Worm (Caenorhabditis elegans) whole organism, early embryonic: ENCODE data around the gene srw-14.

Experiments
- B0310.2 ChIP-seq: sonication (generic microtip); optimal IDR thresholded peaks from 2 replicates; lab custom pipeline; 2016; ENCODE audit warnings: mild to moderate bottlenecking, missing genetic modification characterization, missing compliant biosample characterization
- F13C5.2 ChIP-seq: sonication (generic microtip); optimal IDR thresholded peaks from 2 replicates; lab custom pipeline; 2017; ENCODE audit warnings: mild to moderate bottlenecking, missing genetic modification characterization, inconsistent platforms, missing compliant biosample characterization
- aly-1 ChIP-seq: sonication (generic microtip); optimal IDR thresholded peaks from 2 replicates; lab custom pipeline; 2016; ENCODE audit warnings: missing genetic modification characterization, missing compliant biosample characterization
- ama-1 ChIP-seq: fragments of 150-350 bp; optimal IDR thresholded peaks from 2 replicates; lab custom pipeline; 2014
- ceh-13 ChIP-seq: fragments of 200-800 bp; sonication (Bioruptor generic); optimal IDR thresholded peaks from 2 replicates; lab custom pipeline; 2018; ENCODE audit warnings: mild to moderate bottlenecking, missing genetic modification characterization, missing compliant biosample characterization
- ceh-36 ChIP-seq: sonication (generic microtip); optimal IDR thresholded peaks from 2 replicates; lab custom pipeline; 2016; ENCODE audit warnings: missing genetic modification characterization, inconsistent platforms, missing compliant biosample characterization
- ets-7 ChIP-seq: sonication (generic microtip); optimal IDR thresholded peaks from 2 replicates; lab custom pipeline; 2016; ENCODE audit warnings: missing genotype, missing genetic modification characterization, missing compliant biosample characterization
- flt-1 ChIP-seq: fragments of 200-800 bp; sonication (Bioruptor generic); IDR thresholded peaks from 2 replicates; pipeline ENCODE4 v1.3.6; 2022; ENCODE audit warnings: missing genetic modification characterization, missing compliant biosample characterization
- hmbx-1 ChIP-seq: sonication (generic microtip); optimal IDR thresholded peaks from 2 replicates; lab custom pipeline; 2016; ENCODE audit warnings: mild to moderate bottlenecking, missing genetic modification characterization, missing compliant biosample characterization
- hmg-4 ChIP-seq: fragments of 200-800 bp; sonication (Bioruptor generic); optimal IDR thresholded peaks from 2 replicates; lab custom pipeline; 2018; ENCODE audit warnings: mild to moderate bottlenecking, missing genetic modification characterization, missing compliant biosample characterization
- hnd-1 ChIP-seq: sonication (generic microtip); optimal IDR thresholded peaks from 2 replicates; lab custom pipeline; 2016; ENCODE audit warnings: missing genetic modification characterization, missing compliant biosample characterization
- pes-1 ChIP-seq: fragments of 200-800 bp; sonication (Bioruptor generic); IDR thresholded peaks from 2 replicates; pipeline ENCODE4 v1.3.6; 2022; ENCODE audit warnings: missing genetic modification reagents, missing genetic modification characterization, missing compliant biosample characterization
- scrt-1 ChIP-seq: fragments of 200-800 bp; sonication (Bioruptor generic); IDR thresholded peaks from 2 replicates; pipeline ENCODE4 v1.3.6; 2022; ENCODE audit warnings: missing genetic modification characterization, missing compliant biosample characterization
- sea-1 ChIP-seq: fragments of 200-800 bp; sonication (Bioruptor generic); conservative IDR thresholded peaks from 2 replicates; pipeline ENCODE4 v1.3.6; 2022; ENCODE audit warnings: missing genetic modification characterization, missing compliant biosample characterization
- tbx-11 ChIP-seq: fragments of 200-800 bp; sonication (Bioruptor generic); IDR thresholded peaks from 2 replicates; pipeline ENCODE4 v1.3.6; 2022; ENCODE audit warnings: missing genetic modification characterization, missing compliant biosample characterization
- tbx-37 ChIP-seq: fragments of 200-800 bp; sonication (Bioruptor generic); conservative IDR thresholded peaks from 2 replicates; pipeline ENCODE4 v1.3.6; 2022; ENCODE audit warnings: missing genetic modification reagents, missing genetic modification characterization, missing compliant biosample characterization
- tra-4 ChIP-seq: sonication (generic microtip); optimal IDR thresholded peaks from 2 replicates; lab custom pipeline; 2017; ENCODE audit warnings: missing genetic modification characterization, missing compliant biosample characterization

Gene srw-14

ce11 chrV:15268302-15268701 lies 42.6 kb downstream of the srw-14 start, which contains the start of gene srw-22:
TSS of gene srw-22 (plus strand) at chrV:15268602.
- TF ChIP-seq hmg-4 (GFP tag; lab: Kevin White, UChicago) = no peak
- TF ChIP-seq ceh-36 (tag; lab: Kevin White, UChicago) = no peak
- TF ChIP-seq ets-7 (tag; lab: Kevin White, UChicago) = no peak
- TF ChIP-seq tra-4 (tag; lab: Kevin White, UChicago) = no peak
- no peak for TF ChIP-seq aly-1 (tag; lab: Kevin White, UChicago)

- no peak for TF ChIP-seq ama-1 (lab: Kevin White, UChicago)
- no peak for TF ChIP-seq pes-1 (GFP tag; lab: Robert Waterston, UW)
- TF ChIP-seq sea-1 (GFP tag; lab: Robert Waterston, UW) = no peak
- TF ChIP-seq ceh-36 (tag; lab: Kevin White, UChicago) = no peak
- TF ChIP-seq aly-1 (tag; lab: Kevin White, UChicago) = no peak
- no peak for TF ChIP-seq ets-7 (tag; lab: Kevin White, UChicago)
- no peak for TF ChIP-seq scrt-1
- TF ChIP-seq B0310.2 (tag; lab: Kevin White, UChicago) = no peak
Measured at ce11 chrV:15272263-15272662, 46.5 kb downstream of the srw-14 start, which contains the start of gene T10H4.4. TSS of gene T10H4.4 (minus strand) at chrV:15272363.

ce11 chrV:15274757-15275156 lies 49.0 kb downstream of the srw-14 start, which contains the start of gene srw-16:
TSS of gene srw-16 (minus strand) at chrV:15274857.
- TF ChIP-seq ama-1 (lab: Kevin White, UChicago) (no peak), B0310.2 (tag; lab: Kevin White, UChicago) (no peak), hmg-4 (GFP tag; lab: Kevin White, UChicago) (no peak)

ce11 chrV:15276915-15277314 lies 51.2 kb downstream of the srw-14 start, which contains the start of gene srw-17:
TSS of gene srw-17 (minus strand) at chrV:15277015.
- TF ChIP-seq hmbx-1 (tag; lab: Kevin White, UChicago) = no peak
- no peak for TF ChIP-seq aly-1 (tag; lab: Kevin White, UChicago)
- no peak for TF ChIP-seq pes-1 (GFP tag; lab: Robert Waterston, UW)
- TF ChIP-seq tra-4 (tag; lab: Kevin White, UChicago) = no peak
- no peak for TF ChIP-seq flt-1
- no peak for TF ChIP-seq hnd-1
- no peak for TF ChIP-seq ceh-36 (tag; lab: Kevin White, UChicago)
- no peak for TF ChIP-seq F13C5.2 (tag; lab: Kevin White, UChicago)
- TF ChIP-seq B0310.2 (tag; lab: Kevin White, UChicago) = no peak
- TF ChIP-seq tbx-37 = no peak
- TF ChIP-seq tbx-11 (GFP tag; lab: Robert Waterston, UW) = no peak
- TF ChIP-seq scrt-1 = no peak
- TF ChIP-seq sea-1 (GFP tag; lab: Robert Waterston, UW) = no peak
- TF ChIP-seq hmg-4 (GFP tag; lab: Kevin White, UChicago) = no peak
- no peak for TF ChIP-seq ets-7 (tag; lab: Kevin White, UChicago)
- no peak for TF ChIP-seq ceh-13 (GFP tag; lab: Kevin White, UChicago)
- no peak for TF ChIP-seq ama-1 (lab: Kevin White, UChicago)
